Fruit fly (Drosophila melanogaster) whole organism, wandering third instar larva: ENCODE results near the gene sala.

Source experiments
- CG32264 ChIP-seq: fragments of 200-800 bp; sonication (Bioruptor generic); optimal IDR thresholded peaks from 2 replicates; lab custom pipeline; 2016; ENCODE audit warnings: missing biosample characterization, missing genetic modification characterization
- CG9705 ChIP-seq: fragments of 200-800 bp; sonication (Bioruptor generic); optimal IDR thresholded peaks from 2 replicates; lab custom pipeline; 2018; ENCODE audit warnings: missing biosample characterization, mild to moderate bottlenecking, missing genetic modification characterization
- CrebA ChIP-seq: fragments of 200-800 bp; sonication (Bioruptor generic); optimal IDR thresholded peaks from 2 replicates; lab custom pipeline; 2016; ENCODE audit warnings: missing biosample characterization, mild to moderate bottlenecking, missing genetic modification characterization, borderline replicate concordance
- GATAd ChIP-seq: sonication (Bioruptor generic); optimal IDR thresholded peaks from 2 replicates; lab custom pipeline; 2016; ENCODE audit warnings: missing biosample characterization, missing genetic modification characterization
- Hnf4 ChIP-seq: fragments of 200-800 bp; sonication (Bioruptor generic); optimal IDR thresholded peaks from 2 replicates; lab custom pipeline; 2016; ENCODE audit warnings: missing biosample characterization, mild to moderate bottlenecking, missing genetic modification characterization
- Hr83 ChIP-seq: fragments of 200-300 bp; sonication (Bioruptor generic); optimal IDR thresholded peaks from 2 replicates; lab custom pipeline; 2016; ENCODE audit warnings: missing biosample characterization, mild to moderate bottlenecking, missing genetic modification characterization, moderate library complexity; ENCODE audit not compliant: poor library complexity, severe bottlenecking
- Jra ChIP-seq: sonication (Bioruptor generic); optimal IDR thresholded peaks from 2 replicates; lab custom pipeline; 2016; ENCODE audit warnings: missing biosample characterization, missing genetic modification characterization
- Mio ChIP-seq: sonication (Bioruptor generic); optimal IDR thresholded peaks from 2 replicates; lab custom pipeline; 2016; ENCODE audit warnings: missing biosample characterization, missing genetic modification characterization
- Myc ChIP-seq: fragments of >200 bp; optimal IDR thresholded peaks from 2 replicates; lab custom pipeline; 2017
- OdsH ChIP-seq: fragments of 200-800 bp; sonication (Bioruptor generic); optimal IDR thresholded peaks from 2 replicates; lab custom pipeline; 2016; ENCODE audit warnings: missing biosample characterization, mild to moderate bottlenecking, missing genetic modification characterization
- Rel ChIP-seq, 2 experiments: fragments of 200-800 bp; sonication (Bioruptor generic) in 1 of 2; optimal IDR thresholded peaks; 2 replicates in 1 of 2; 3 replicates in 1 of 2; lab custom pipeline; 2016 to 2019; ENCODE audit warnings: mild to moderate bottlenecking in 2 of 2, missing biosample characterization in 2 of 2, missing genetic modification characterization in 2 of 2, moderate library complexity in 1 of 2
- Sp1 ChIP-seq: fragments of 200-800 bp; sonication (Bioruptor generic); optimal IDR thresholded peaks from 3 replicates; lab custom pipeline; 2019; ENCODE audit warnings: missing biosample characterization, mild to moderate bottlenecking, missing genetic modification characterization, moderate library complexity
- Vsx2 ChIP-seq: fragments of 200-300, 225-300 bp; sonication (Bioruptor generic); optimal IDR thresholded peaks from 2 replicates; lab custom pipeline; 2018; ENCODE audit warnings: missing biosample characterization, missing genetic modification characterization; ENCODE audit not compliant: partially characterized antibody
- br ChIP-seq: fragments of 200-800 bp; sonication (Bioruptor generic); optimal IDR thresholded peaks from 2 replicates; lab custom pipeline; 2016; ENCODE audit warnings: missing biosample characterization, missing genetic modification characterization
- brk ChIP-seq: fragments of 200-800 bp; sonication (Bioruptor generic); optimal IDR thresholded peaks from 2 replicates; lab custom pipeline; 2016; ENCODE audit warnings: missing biosample characterization, mild to moderate bottlenecking, missing genetic modification characterization
- dmrt93B ChIP-seq: fragments of 200-800 bp; sonication (Bioruptor generic); optimal IDR thresholded peaks from 2 replicates; lab custom pipeline; 2018; ENCODE audit warnings: missing biosample characterization, mild to moderate bottlenecking, missing genetic modification characterization
- dsf ChIP-seq: sonication (Bioruptor generic); optimal IDR thresholded peaks from 2 replicates; lab custom pipeline; 2016; ENCODE audit warnings: missing biosample characterization, missing genetic modification characterization, borderline replicate concordance
- ey ChIP-seq: fragments of 200-800 bp; sonication (Bioruptor generic); optimal IDR thresholded peaks from 2 replicates; lab custom pipeline; 2016; ENCODE audit warnings: missing biosample characterization, missing genetic modification characterization
- foxo ChIP-seq, 2 experiments: fragments of 200-800 bp; sonication (Bioruptor generic); optimal IDR thresholded peaks; 2 replicates in 1 of 2; 3 replicates in 1 of 2; lab custom pipeline; 2016 to 2017; ENCODE audit warnings: missing biosample characterization in 2 of 2, missing genetic modification characterization in 2 of 2
- fru ChIP-seq: fragments of 200-800 bp; sonication (Bioruptor generic); optimal IDR thresholded peaks from 3 replicates; lab custom pipeline; 2016; ENCODE audit warnings: missing biosample characterization, mild to moderate bottlenecking, missing genetic modification characterization
- h ChIP-seq: fragments of 200-800 bp; sonication (Bioruptor generic); optimal IDR thresholded peaks from 3 replicates; lab custom pipeline; 2016; ENCODE audit warnings: missing biosample characterization, mild to moderate bottlenecking, missing genetic modification characterization
- jim ChIP-seq: fragments of 175-275, 200-325 bp; sonication (Bioruptor generic); optimal IDR thresholded peaks from 2 replicates; lab custom pipeline; 2016; ENCODE audit warnings: missing biosample characterization, mild to moderate bottlenecking, missing genetic modification characterization
- rgr ChIP-seq: fragments of 200-800 bp; sonication (Bioruptor generic); optimal IDR thresholded peaks from 3 replicates; lab custom pipeline; 2016; ENCODE audit warnings: missing biosample characterization, mild to moderate bottlenecking, missing genetic modification characterization
- sage ChIP-seq: fragments of 200-800 bp; sonication (Bioruptor generic); optimal IDR thresholded peaks from 2 replicates; lab custom pipeline; 2016; ENCODE audit warnings: missing biosample characterization, mild to moderate bottlenecking, missing genetic modification characterization
- sv ChIP-seq: fragments of 200-800 bp; sonication (Bioruptor generic); optimal IDR thresholded peaks from 3 replicates; lab custom pipeline; 2016; ENCODE audit warnings: missing biosample characterization, missing genetic modification characterization
- tai ChIP-seq: sonication (Bioruptor generic); optimal IDR thresholded peaks from 2 replicates; lab custom pipeline; 2016; ENCODE audit warnings: missing biosample characterization, missing genetic modification characterization
- usp ChIP-seq: fragments of >200 bp; optimal IDR thresholded peaks from 2 replicates; lab custom pipeline; 2017; ENCODE audit warnings: missing biosample characterization, missing genetic modification characterization
- woc ChIP-seq: sonication (Bioruptor generic); optimal IDR thresholded peaks from 2 replicates; lab custom pipeline; 2016; ENCODE audit warnings: missing biosample characterization, mild to moderate bottlenecking, missing genetic modification characterization

Gene sala

dm6 chr2L:11452601-11453345 is 31.7 kb upstream of the sala start:
- TF ChIP-seq dmrt93B (GFP tag; lab: Kevin White, UChicago): no peak
- TF ChIP-seq Vsx2: no peak
- TF ChIP-seq sv (GFP tag; lab: Kevin White, UChicago): peak; percentile 37
- no peak for TF ChIP-seq Myc
- TF ChIP-seq jim (GFP tag; lab: Kevin White, UChicago): no peak
- no peak for TF ChIP-seq OdsH (GFP tag; lab: Kevin White, UChicago)

- no peak for TF ChIP-seq Hnf4 (GFP tag; lab: Kevin White, UChicago)
- TF ChIP-seq dsf (GFP tag; lab: Kevin White, UChicago): no peak
- no peak for TF ChIP-seq Sp1 (GFP tag; lab: Kevin White, UChicago)
- no peak for TF ChIP-seq tai (GFP tag; lab: Kevin White, UChicago)
- no peak for TF ChIP-seq woc (GFP tag; lab: Kevin White, UChicago)
- no peak for TF ChIP-seq CG32264 (GFP tag; lab: Kevin White, UChicago)
- no peak for TF ChIP-seq h
- no peak for TF ChIP-seq foxo (GFP tag; optimal IDR thresholded peaks at IDR 0.05; lab: Kevin White, UChicago)
- no peak for TF ChIP-seq brk
- no peak for TF ChIP-seq sage (GFP tag; lab: Kevin White, UChicago)
- TF ChIP-seq Vsx2: no peak
These were observed 28.9 kb upstream of the sala start for dm6 chr2L:11455555-11456128.

dm6 chr2L:11456667-11457222 is 27.8 kb upstream of the sala start:
- TF ChIP-seq ey (GFP tag; lab: Kevin White, UChicago): no peak
- TF ChIP-seq Myc: no peak
- no peak for TF ChIP-seq Mio
- TF ChIP-seq CrebA (GFP tag; lab: Kevin White, UChicago): no peak
- TF ChIP-seq GATAd (GFP tag; lab: Kevin White, UChicago): no peak
- TF ChIP-seq OdsH (GFP tag; lab: Kevin White, UChicago): no peak
- no peak for TF ChIP-seq fru
- no peak for TF ChIP-seq CG32264 (GFP tag; lab: Kevin White, UChicago)
- no peak for TF ChIP-seq brk
- TF ChIP-seq sv (GFP tag; lab: Kevin White, UChicago): no peak
- no peak for TF ChIP-seq rgr
- TF ChIP-seq Jra (GFP tag; lab: Kevin White, UChicago): no peak
- TF ChIP-seq Hr83: no peak
- TF ChIP-seq dmrt93B (GFP tag; lab: Kevin White, UChicago): no peak

- TF ChIP-seq usp (GFP tag; lab: Kevin White, UChicago): no peak
- TF ChIP-seq ey (GFP tag; lab: Kevin White, UChicago): no peak
- no peak for TF ChIP-seq CG9705 (GFP tag; lab: Kevin White, UChicago)
- TF ChIP-seq Hnf4 (GFP tag; lab: Kevin White, UChicago): no peak
- TF ChIP-seq foxo (GFP tag; optimal IDR thresholded peaks at IDR 0.05; lab: Kevin White, UChicago): no peak
- TF ChIP-seq br (GFP tag; lab: Kevin White, UChicago): no peak
- no peak for TF ChIP-seq OdsH (GFP tag; lab: Kevin White, UChicago)
These were observed 16.4 kb upstream of the sala start for dm6 chr2L:11468082-11468481.

- TF ChIP-seq tai (GFP tag; lab: Kevin White, UChicago) (no peak), Sp1 (GFP tag; lab: Kevin White, UChicago) (no peak), woc (GFP tag; lab: Kevin White, UChicago) (no peak), Rel (GFP tag; optimal IDR thresholded peaks at IDR 0.05; lab: Kevin White, UChicago) (no peak), Rel (tag; optimal IDR thresholded peaks at IDR 0.05; lab: Kevin White, UChicago) (no peak), foxo (GFP tag; optimal IDR thresholded peaks at IDR 0.05; lab: Kevin White, UChicago) (no peak), OdsH (GFP tag; lab: Kevin White, UChicago) (no peak), dmrt93B (GFP tag; lab: Kevin White, UChicago) (no peak), br (GFP tag; lab: Kevin White, UChicago) (no peak)
These were observed 14.5 kb upstream of the sala start for dm6 chr2L:11469973-11470372.
